Fruit fly (Drosophila melanogaster) whole organism, embryonic: ENCODE results near the gene inaE.

Experiments used
- Antp ChIP-seq: fragments of 200-800 bp; sonication (Bioruptor generic); optimal IDR thresholded peaks from 3 replicates; lab custom pipeline; 2016; ENCODE audit warnings: missing biosample characterization, missing genetic modification characterization
- Asciz ChIP-seq: fragments of 200-800 bp; sonication (Bioruptor generic); optimal IDR thresholded peaks from 2 replicates; lab custom pipeline; 2017; ENCODE audit warnings: missing biosample characterization, mild to moderate bottlenecking, missing genetic modification characterization, missing genetic modification reagents
- CG12236 ChIP-seq: fragments of 200-800 bp; sonication (Bioruptor generic); optimal IDR thresholded peaks from 2 replicates; lab custom pipeline; 2016; ENCODE audit warnings: missing biosample characterization, missing genetic modification characterization
- CG1233 ChIP-seq: fragments of 200-800 bp; sonication (Bioruptor generic); optimal IDR thresholded peaks from 4 replicates; lab custom pipeline; 2018; ENCODE audit warnings: missing biosample characterization, mild to moderate bottlenecking, missing genetic modification characterization
- CG12391 ChIP-seq: fragments of 200-800 bp; sonication (Bioruptor generic); optimal IDR thresholded peaks from 3 replicates; lab custom pipeline; 2018; ENCODE audit warnings: missing biosample characterization, mild to moderate bottlenecking, missing genetic modification characterization, moderate library complexity
- CG17912 ChIP-seq: fragments of 200-800 bp; sonication (Bioruptor generic); optimal IDR thresholded peaks from 2 replicates; lab custom pipeline; 2018; ENCODE audit warnings: missing biosample characterization, mild to moderate bottlenecking, missing genetic modification characterization
- CG18262 ChIP-seq: fragments of 200-800 bp; optimal IDR thresholded peaks from 3 replicates; lab custom pipeline; 2019; ENCODE audit warnings: missing biosample characterization, mild to moderate bottlenecking, missing genetic modification characterization, moderate library complexity
- CG2889 ChIP-seq: fragments of 200-800 bp; sonication (Bioruptor generic); IDR thresholded peaks from 3 replicates; pipeline ENCODE4 v1.3.6; 2022; ENCODE audit warnings: missing biosample characterization, missing genetic modification characterization
- CG31388 ChIP-seq: fragments of 200-800 bp; sonication (Bioruptor generic); optimal IDR thresholded peaks from 2 replicates; lab custom pipeline; 2016; ENCODE audit warnings: missing biosample characterization, missing genetic modification characterization
- CG32532 ChIP-seq: fragments of 200-800 bp; sonication (Bioruptor generic); IDR thresholded peaks from 2 replicates; pipeline ENCODE4 v1.3.6; 2022; ENCODE audit warnings: missing biosample characterization, missing genetic modification characterization
- CG33557 ChIP-seq: fragments of 200-800 bp; sonication (Bioruptor generic); optimal IDR thresholded peaks from 2 replicates; lab custom pipeline; 2019; ENCODE audit warnings: missing biosample characterization, mild to moderate bottlenecking, missing genetic modification characterization, moderate library complexity
- CG3838 ChIP-seq: fragments of 200-800 bp; sonication (Bioruptor generic); optimal IDR thresholded peaks from 3 replicates; lab custom pipeline; 2016; ENCODE audit warnings: missing biosample characterization, missing genetic modification characterization
- CG4707 ChIP-seq: fragments of 200-800 bp; sonication (Bioruptor generic); optimal IDR thresholded peaks from 2 replicates; lab custom pipeline; 2018; ENCODE audit warnings: missing biosample characterization, mild to moderate bottlenecking, missing genetic modification characterization, moderate library complexity
- CG4820 ChIP-seq: fragments of 200-800 bp; sonication (Bioruptor generic); optimal IDR thresholded peaks from 3 replicates; lab custom pipeline; 2016; ENCODE audit warnings: missing biosample characterization, missing genetic modification characterization
- CG6254 ChIP-seq: fragments of 200-800 bp; sonication (Bioruptor generic); optimal IDR thresholded peaks from 3 replicates; lab custom pipeline; 2017; ENCODE audit warnings: mild to moderate bottlenecking, missing biosample characterization, missing genetic modification reagents, missing genetic modification characterization
- CG6854 ChIP-seq: fragments of 200-800 bp; sonication (Bioruptor generic); optimal IDR thresholded peaks from 3 replicates; lab custom pipeline; 2017; ENCODE audit warnings: missing biosample characterization, mild to moderate bottlenecking, missing genetic modification characterization
- CG8359 ChIP-seq: fragments of 200-800 bp; sonication (Bioruptor generic); optimal IDR thresholded peaks from 2 replicates; lab custom pipeline; 2017; ENCODE audit warnings: missing biosample characterization, mild to moderate bottlenecking, missing genetic modification characterization, borderline replicate concordance
- Dad ChIP-seq: fragments of 200-800 bp; sonication (Bioruptor generic); optimal IDR thresholded peaks from 3 replicates; lab custom pipeline; 2016; ENCODE audit warnings: missing biosample characterization, missing genetic modification characterization
- Dbx ChIP-seq: fragments of 200-800 bp; sonication (Bioruptor generic); IDR thresholded peaks from 3 replicates; pipeline ENCODE4 v1.3.6; 2022; ENCODE audit warnings: missing biosample characterization, missing genetic modification characterization
- Dll ChIP-seq: fragments of 200-800 bp; sonication (Bioruptor generic); IDR thresholded peaks from 4 replicates; pipeline ENCODE4 v1.3.6; 2022; ENCODE audit warnings: missing biosample characterization, missing genetic modification characterization; ENCODE audit not compliant: partially characterized antibody
- Fer2 ChIP-seq: fragments of 200-800 bp; sonication (Bioruptor generic); optimal IDR thresholded peaks from 2 replicates; lab custom pipeline; 2018; ENCODE audit warnings: missing biosample characterization, mild to moderate bottlenecking, missing genetic modification characterization, moderate library complexity
- Mes4 ChIP-seq: fragments of 200-800 bp; sonication (Bioruptor generic); optimal IDR thresholded peaks from 2 replicates; lab custom pipeline; 2016; ENCODE audit warnings: missing biosample characterization, missing genetic modification characterization
- Mrtf ChIP-seq: fragments of 200-800 bp; sonication (Bioruptor generic); IDR thresholded peaks from 3 replicates; pipeline ENCODE4 v1.3.6; 2022; ENCODE audit warnings: missing biosample characterization, missing genetic modification characterization
- NC2α ChIP-seq: fragments of 200-800 bp; sonication (Bioruptor generic); optimal IDR thresholded peaks from 2 replicates; lab custom pipeline; 2016; ENCODE audit warnings: missing biosample characterization, missing genetic modification characterization
- NK7.1 ChIP-seq: fragments of 200-800 bp; sonication (Bioruptor generic); optimal IDR thresholded peaks from 3 replicates; lab custom pipeline; 2016; ENCODE audit warnings: missing biosample characterization, missing genetic modification characterization
- Oaz ChIP-seq: fragments of 200-800 bp; sonication (Bioruptor generic); IDR thresholded peaks from 2 replicates; pipeline ENCODE4 v1.3.6; 2022; ENCODE audit warnings: missing biosample characterization, missing genetic modification characterization
- Side ChIP-seq: fragments of 200-800 bp; sonication (Bioruptor generic); optimal IDR thresholded peaks from 2 replicates; lab custom pipeline; 2016; ENCODE audit warnings: missing biosample characterization, missing genetic modification characterization
- Sin3A ChIP-seq: fragments of >200 bp; optimal IDR thresholded peaks from 2 replicates; lab custom pipeline; 2018
- Sry-δ ChIP-seq: fragments of 200-800 bp; sonication (Bioruptor generic); optimal IDR thresholded peaks from 2 replicates; lab custom pipeline; 2016; ENCODE audit warnings: missing biosample characterization, missing genetic modification characterization
- Tbp ChIP-seq: fragments of >200 bp; optimal IDR thresholded peaks from 2 replicates; lab custom pipeline; 2018; ENCODE audit warnings: missing biosample characterization, missing genetic modification characterization
- Usf ChIP-seq: fragments of 200-800 bp; sonication (Bioruptor generic); optimal IDR thresholded peaks from 2 replicates; lab custom pipeline; 2017; ENCODE audit warnings: missing genotype, missing biosample characterization, missing genetic modification characterization
- abd-A ChIP-seq: fragments of 200-800 bp; sonication (Bioruptor generic); optimal IDR thresholded peaks from 3 replicates; lab custom pipeline; 2019; ENCODE audit warnings: missing biosample characterization, mild to moderate bottlenecking, missing genetic modification characterization, moderate library complexity
- amos ChIP-seq: fragments of 200-800 bp; sonication (Bioruptor generic); IDR thresholded peaks from 2 replicates; pipeline ENCODE4 v1.3.6; 2022; ENCODE audit warnings: missing biosample characterization, missing genetic modification characterization; ENCODE audit not compliant: partially characterized antibody
- bowl ChIP-seq: fragments of 200-800 bp; sonication (Bioruptor generic); IDR thresholded peaks from 2 replicates; pipeline ENCODE4 v1.3.6; 2022; ENCODE audit warnings: missing biosample characterization, missing genetic modification characterization
- bsh ChIP-seq, 2 experiments: fragments of 200-800 bp; sonication (Bioruptor generic); optimal IDR thresholded peaks; 2 replicates each; lab custom pipeline; 2017 to 2018; ENCODE audit warnings: mild to moderate bottlenecking in 2 of 2, missing biosample characterization in 2 of 2, missing genetic modification characterization in 2 of 2, moderate library complexity in 1 of 2
- cad ChIP-seq: fragments of >200 bp; optimal IDR thresholded peaks from 2 replicates; lab custom pipeline; 2017; ENCODE audit warnings: missing biosample characterization, missing genetic modification characterization
- cwo ChIP-seq: fragments of 200-800 bp; sonication (Bioruptor generic); optimal IDR thresholded peaks from 3 replicates; lab custom pipeline; 2017; ENCODE audit warnings: missing biosample characterization, missing genetic modification characterization, mild to moderate bottlenecking, moderate library complexity, missing genetic modification reagents
- dan ChIP-seq: fragments of 200-800 bp; sonication (Bioruptor generic); IDR thresholded peaks from 2 replicates; pipeline ENCODE4 v1.3.6; 2022; ENCODE audit warnings: missing biosample characterization, missing genetic modification characterization
- dati ChIP-seq: fragments of 200-800 bp; sonication (Bioruptor generic); IDR thresholded peaks from 2 replicates; pipeline ENCODE4 v1.3.6; 2022; ENCODE audit warnings: missing biosample characterization, missing genetic modification characterization
- gsb-n ChIP-seq: fragments of 200-800 bp; sonication (Bioruptor generic); optimal IDR thresholded peaks from 3 replicates; lab custom pipeline; 2018; ENCODE audit warnings: missing biosample characterization, mild to moderate bottlenecking, missing genetic modification characterization
- h ChIP-seq: fragments of >200 bp; optimal IDR thresholded peaks from 2 replicates; lab custom pipeline; 2017
- hth ChIP-seq: fragments of >200 bp; optimal IDR thresholded peaks from 2 replicates; lab custom pipeline; 2017; ENCODE audit warnings: inconsistent platforms
- ind ChIP-seq: fragments of 200-800 bp; sonication (Bioruptor generic); optimal IDR thresholded peaks from 3 replicates; lab custom pipeline; 2016; ENCODE audit warnings: missing biosample characterization, missing genetic modification characterization
- maf-S ChIP-seq: fragments of 200-800 bp; sonication (Bioruptor generic); optimal IDR thresholded peaks from 2 replicates; lab custom pipeline; 2016; ENCODE audit warnings: missing biosample characterization, missing genetic modification characterization
- odd ChIP-seq: fragments of 200-800 bp; sonication (Bioruptor generic); optimal IDR thresholded peaks from 2 replicates; lab custom pipeline; 2017; ENCODE audit warnings: missing biosample characterization, mild to moderate bottlenecking, missing genetic modification characterization
- org-1 ChIP-seq: fragments of 200-800 bp; sonication (Bioruptor generic); optimal IDR thresholded peaks from 2 replicates; lab custom pipeline; 2017; ENCODE audit warnings: missing biosample characterization, missing genetic modification characterization
- psq ChIP-seq: fragments of 200-800 bp; sonication (Bioruptor generic); optimal IDR thresholded peaks from 2 replicates; lab custom pipeline; 2017; ENCODE audit warnings: missing biosample characterization, missing genetic modification characterization
- pzg ChIP-seq: fragments of 200-800 bp; sonication (Bioruptor generic); optimal IDR thresholded peaks from 3 replicates; lab custom pipeline; 2018; ENCODE audit warnings: missing biosample characterization, mild to moderate bottlenecking, missing genetic modification characterization, moderate library complexity
- schlank ChIP-seq: fragments of 200-800 bp; sonication (Bioruptor generic); optimal IDR thresholded peaks from 2 replicates; lab custom pipeline; 2018; ENCODE audit warnings: missing biosample characterization, mild to moderate bottlenecking, missing genetic modification characterization
- shn ChIP-seq: fragments of 200-800 bp; sonication (Bioruptor generic); optimal IDR thresholded peaks from 3 replicates; lab custom pipeline; 2016; ENCODE audit warnings: missing biosample characterization, missing genetic modification characterization
- sob ChIP-seq: fragments of 200-800 bp; sonication (Bioruptor generic); IDR thresholded peaks from 2 replicates; pipeline ENCODE4 v1.3.6; 2022; ENCODE audit warnings: missing biosample characterization, missing genetic modification characterization
- tap ChIP-seq: fragments of 200-800 bp; optimal IDR thresholded peaks from 3 replicates; lab custom pipeline; 2019; ENCODE audit warnings: missing biosample characterization, mild to moderate bottlenecking, missing genetic modification characterization, moderate library complexity

inaE gene

DNA sequence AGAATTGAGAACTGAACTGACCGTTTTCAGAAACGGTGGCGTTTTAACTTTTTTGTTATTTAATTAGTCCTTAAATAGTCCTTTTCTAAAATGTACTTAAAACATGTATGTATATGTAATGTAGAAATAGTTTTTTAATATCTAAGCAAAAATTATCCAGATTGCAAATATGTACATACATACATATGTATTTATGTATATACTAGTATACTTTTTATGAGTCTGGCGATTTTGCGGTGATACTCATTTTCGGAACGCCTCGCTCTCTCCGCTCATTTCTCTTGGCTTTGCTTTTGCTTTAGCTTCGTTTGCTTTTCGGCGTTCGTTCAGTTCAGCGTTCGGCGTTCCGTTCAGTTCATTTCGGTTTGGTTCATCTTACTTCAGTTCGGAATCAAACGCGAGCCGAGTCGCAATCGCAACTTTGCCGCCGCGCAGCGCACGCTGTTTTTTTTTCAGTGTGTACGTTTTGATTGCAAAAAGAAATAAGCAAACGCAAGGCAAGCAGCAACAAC lies 21.1 kb upstream of the inaE start, which contains the start of gene rdgB (continued):
- TF ChIP-seq CG4820 (GFP tag; lab: Kevin White, UChicago) (peak; percentile 77), Fer2 (tag; lab: Kevin White, UChicago) (peak; percentile 56), abd-A (tag; lab: Kevin White, UChicago) (peak; percentile 78), sob (peak; percentile 83), CG1233 (GFP tag; lab: Kevin White, UChicago) (peak; percentile 67), Usf (peak; percentile 53), schlank (tag; lab: Kevin White, UChicago) (peak; percentile 3), Tbp (GFP tag; lab: Kevin White, UChicago) (no peak), Mes4 (GFP tag; lab: Kevin White, UChicago) (no peak), cwo (peak; percentile 64), CG31388 (no peak), dati (0 out of 2 replicates have a peak, but pooled peaks have one; percentile 2), Asciz (GFP tag; lab: Kevin White, UChicago) (peak; percentile 72), CG8359 (GFP tag; lab: Kevin White, UChicago) (no peak), gsb-n (tag; lab: Kevin White, UChicago) (peak; percentile 69), cad (GFP tag; lab: Kevin White, UChicago) (no peak), Oaz (peak; percentile 45; the same call in 1 of the 2 replicates), Mrtf (GFP tag; lab: Robert Waterston, UW) (peak; percentile 46; the same call in 2 of the 3 replicates), CG18262 (tag; lab: Kevin White, UChicago) (peak; percentile 83), CG32532 (GFP tag; lab: Robert Waterston, UW) (peak; percentile 73), Side (no peak), tap (tag; lab: Kevin White, UChicago) (peak; percentile 41), odd (peak; percentile 72), psq (GFP tag; lab: Kevin White, UChicago) (peak; percentile 86), bsh (GFP tag; optimal IDR thresholded peaks at IDR 0.05; lab: Kevin White, UChicago) (peak in 1 of 2 experiments; percentile 78), h (lab: Kevin White, UChicago) (no peak), dan (GFP tag; lab: Robert Waterston, UW) (no peak), Sin3A (lab: Kevin White, UChicago) (no peak), Sry-δ (GFP tag; lab: Kevin White, UChicago) (no peak), CG6254 (GFP tag; lab: Kevin White, UChicago) (peak; percentile 36), bowl (GFP tag; lab: Robert Waterston, UW) (no peak), Dbx (GFP tag; lab: Robert Waterston, UW) (peak; percentile 76; the same call in 2 of the 3 replicates), NC2α (peak; percentile 3), amos (peak; percentile 22; the same call in 1 of the 2 replicates), shn (GFP tag; lab: Kevin White, UChicago) (no peak), hth (lab: Kevin White, UChicago) (no peak), CG4707 (GFP tag; lab: Kevin White, UChicago) (no peak), Antp (GFP tag; lab: Kevin White, UChicago) (peak; percentile 7), CG2889 (GFP tag; lab: Robert Waterston, UW) (0 out of 3 replicates have a peak, but pooled peaks have one; percentile 39), CG33557 (GFP tag; lab: Kevin White, UChicago) (peak; percentile 43), CG12391 (peak; percentile 82), pzg (no peak), ind (GFP tag; lab: Kevin White, UChicago) (peak; percentile 76), NK7.1 (GFP tag; lab: Kevin White, UChicago) (no peak), org-1 (GFP tag; lab: Kevin White, UChicago) (peak; percentile 50), CG3838 (GFP tag; lab: Kevin White, UChicago) (no peak), CG12236 (GFP tag; lab: Kevin White, UChicago) (no peak), maf-S (GFP tag; lab: Kevin White, UChicago) (no peak), CG6854 (no peak), Dad (GFP tag; lab: Kevin White, UChicago) (no peak), CG17912 (GFP tag; lab: Kevin White, UChicago) (no peak), Dll (no peak)
